Worm (Caenorhabditis elegans): ENCODE data around the gene C27D6.15.

C27D6.15 gene

ce11 chrII:5184661-5185545, 13.2 kb downstream of the C27D6.15 start:
- no peak for TF ChIP-seq egl-44 (GFP tag; IDR thresholded peaks at IDR 0.05)
- peak; percentile 77 for TF ChIP-seq atf-7 (tag; optimal IDR thresholded peaks at IDR 0.05)
- peak; percentile 83 for TF ChIP-seq ztf-22 (GFP tag; optimal IDR thresholded peaks at IDR 0.05)
- TF ChIP-seq tbp1 (GFP tag; optimal IDR thresholded peaks at IDR 0.05): peak; percentile 8
- 0 out of 2 replicates have a peak, but pooled peaks have one; percentile 51 for TF ChIP-seq cebp-1 (GFP tag; IDR thresholded peaks at IDR 0.05)
- TF ChIP-seq cebp-1 (tag; optimal IDR thresholded peaks at IDR 0.05): peak; percentile 30
- no peak for TF ChIP-seq F39B2.1 (GFP tag; IDR thresholded peaks at IDR 0.05)
- TF ChIP-seq hmg-1.2 (GFP tag; IDR thresholded peaks at IDR 0.05): 0 out of 2 replicates have a peak, but pooled peaks have one; percentile 9
- TF ChIP-seq nhr-80 (tag; optimal IDR thresholded peaks at IDR 0.05): peak; percentile 71
- TF ChIP-seq let-607 (tag; optimal IDR thresholded peaks at IDR 0.05): peak in 1 of 2 experiments; percentile 8

ce11 chrII:5185955-5186539, 14.3 kb downstream of the C27D6.15 start:
- TF ChIP-seq nhr-80 (tag; optimal IDR thresholded peaks at IDR 0.05) (peak; percentile 90), bed-2 (GFP tag; IDR thresholded peaks at IDR 0.05) (no peak), chd-7 (tag; optimal IDR thresholded peaks at IDR 0.05) (no peak), B0336.3 (GFP tag; IDR thresholded peaks at IDR 0.05) (peak; percentile 30; the same call in 1 of the 2 replicates), C06A6.2 (GFP tag; conservative IDR thresholded peaks at IDR 0.05) (no peak), gei-17 (GFP tag; optimal IDR thresholded peaks at IDR 0.05) (no peak), rec-8 (tag; optimal IDR thresholded peaks at IDR 0.05) (no peak), xnd-1 (tag; optimal IDR thresholded peaks at IDR 0.05) (no peak), ceh-100 (GFP tag; IDR thresholded peaks at IDR 0.05) (no peak), mcd-1 (GFP tag; IDR thresholded peaks at IDR 0.05) (0 out of 2 replicates have a peak, but pooled peaks have one; percentile 5), snpc-1.1 (tag; optimal IDR thresholded peaks at IDR 0.05; ENCODE audit: insufficient read depth) (no peak), ztf-22 (GFP tag; optimal IDR thresholded peaks at IDR 0.05) (peak; percentile 44), unc-62 (GFP tag; optimal IDR thresholded peaks at IDR 0.05) (peak; percentile 30), zfh-2 (GFP tag; conservative IDR thresholded peaks at IDR 0.05) (no peak), lir-1 (GFP tag; conservative IDR thresholded peaks at IDR 0.05) (no peak), Y53G8AR.9 (GFP tag; conservative IDR thresholded peaks at IDR 0.05) (no peak), madf-8 (GFP tag; conservative IDR thresholded peaks at IDR 0.05) (no peak)

ce11 chrII:5186870-5187269, 15.2 kb downstream of the C27D6.15 start:
- TF ChIP-seq nhr-80 (tag; optimal IDR thresholded peaks at IDR 0.05): peak; percentile 40
- no peak for TF ChIP-seq cebp-2 (GFP tag; IDR thresholded peaks at IDR 0.05)
- TF ChIP-seq hlh-26 (GFP tag; conservative IDR thresholded peaks at IDR 0.05): no peak
- TF ChIP-seq tbp1 (GFP tag; optimal IDR thresholded peaks at IDR 0.05): no peak
- no peak for TF ChIP-seq F10E7.11 (tag; optimal IDR thresholded peaks at IDR 0.05)

ce11 chrII:5187469-5187868, 15.8 kb downstream of the C27D6.15 start, which contains the start of gene crh-2:
crh-2 (minus strand) TSS chrII:5187569.
- TF ChIP-seq lin-54 (GFP tag; optimal IDR thresholded peaks at IDR 0.05): no peak
- no peak for TF ChIP-seq let-607 (tag; optimal IDR thresholded peaks at IDR 0.05)
- TF ChIP-seq unc-62 (GFP tag; optimal IDR thresholded peaks at IDR 0.05): no peak
- TF ChIP-seq F57A8.1 (GFP tag; optimal IDR thresholded peaks at IDR 0.05): no peak
